Worm (Caenorhabditis elegans) whole organism, L1 larva: ENCODE data around the gene F42A10.5.
A peak's percentile ranks its signal among the peaks of the same experiment; 100 is the strongest.

ENCODE experiments used
- C04F5.9 ChIP-seq: sonication (generic microtip); optimal IDR thresholded peaks from 2 replicates; lab custom pipeline; 2016; ENCODE audit warnings: missing genetic modification characterization, missing compliant biosample characterization
- alr-1 ChIP-seq: fragments of 200-800 bp; sonication (Bioruptor generic); optimal IDR thresholded peaks from 2 replicates; lab custom pipeline; 2018; ENCODE audit warnings: borderline replicate concordance, mild to moderate bottlenecking, missing genetic modification characterization, missing compliant biosample characterization
- ama-1 ChIP-seq: fragments of 150-350 bp; optimal IDR thresholded peaks from 2 replicates; lab custom pipeline; 2014
- blmp-1 ChIP-seq: fragments of 150-350 bp; optimal IDR thresholded peaks from 2 replicates; lab custom pipeline; 2014; ENCODE audit warnings: missing biosample characterization, missing genetic modification characterization
- ceh-63 ChIP-seq: fragments of 200-800 bp; sonication (Bioruptor generic); optimal IDR thresholded peaks from 2 replicates; lab custom pipeline; 2018; ENCODE audit warnings: mild to moderate bottlenecking, missing genetic modification characterization, missing compliant biosample characterization
- ceh-82 ChIP-seq, 3 experiments: fragments of 150-350 bp in 1 of 3; sonication (generic microtip) in 2 of 3; optimal IDR thresholded peaks; 2 replicates each; lab custom pipeline; 2014 to 2017; ENCODE audit warnings: missing biosample characterization in 3 of 3, missing genetic modification characterization in 3 of 3
- ceh-90 ChIP-seq: sonication (generic microtip); optimal IDR thresholded peaks from 2 replicates; lab custom pipeline; 2016; ENCODE audit warnings: missing genetic modification characterization, missing compliant biosample characterization
- ces-1 ChIP-seq: fragments of 150-350 bp; optimal IDR thresholded peaks from 2 replicates; lab custom pipeline; 2014; ENCODE audit warnings: missing biosample characterization, missing genetic modification reagents, missing genetic modification characterization
- dpl-1 ChIP-seq, 3 experiments: fragments of 150-350 bp in 2 of 3; sonication (generic microtip) in 1 of 3; optimal IDR thresholded peaks; 2 replicates each; lab custom pipeline; 2014 to 2017; ENCODE audit warnings: missing biosample characterization in 3 of 3, missing genetic modification characterization in 3 of 3, missing genetic modification reagents in 3 of 3
- efl-3 ChIP-seq: fragments of 200-800 bp; sonication (Bioruptor generic); optimal IDR thresholded peaks from 2 replicates; lab custom pipeline; 2018; ENCODE audit warnings: mild to moderate bottlenecking, missing genetic modification characterization, missing compliant biosample characterization
- egl-13 ChIP-seq: sonication (generic microtip); optimal IDR thresholded peaks from 2 replicates; lab custom pipeline; 2016; ENCODE audit warnings: missing genotype, missing genetic modification reagents, missing genetic modification characterization, missing compliant biosample characterization
- elt-2 ChIP-seq: sonication (generic microtip); optimal IDR thresholded peaks from 2 replicates; lab custom pipeline; 2016; ENCODE audit warnings: missing genetic modification characterization, mild to moderate bottlenecking, inconsistent platforms, missing compliant biosample characterization, missing genetic modification reagents
- elt-3 ChIP-seq, 6 experiments: fragments of 150-350 bp in 1 of 6; sonication (generic microtip); optimal IDR thresholded peaks; 2 replicates each; lab custom pipeline; 2017 to 2018; ENCODE audit warnings: missing biosample characterization in 6 of 6, missing genetic modification characterization in 6 of 6, inconsistent platforms in 1 of 6
- ets-5 ChIP-seq: fragments of 200-800 bp; sonication (Bioruptor generic); IDR thresholded peaks from 2 replicates; pipeline ENCODE4 v1.3.6; 2022; ENCODE audit warnings: missing genetic modification characterization, missing compliant biosample characterization
- fkh-10 ChIP-seq: sonication (generic microtip); optimal IDR thresholded peaks from 2 replicates; lab custom pipeline; 2017; ENCODE audit warnings: missing biosample characterization, missing genetic modification reagents, missing genetic modification characterization
- grh-1 ChIP-seq: fragments of 200-800 bp; sonication (Bioruptor generic); IDR thresholded peaks from 2 replicates; pipeline ENCODE4 v1.3.6; 2022; ENCODE audit warnings: missing genetic modification reagents, missing genetic modification characterization, missing compliant biosample characterization
- irx-1 ChIP-seq: sonication (generic microtip); optimal IDR thresholded peaks from 2 replicates; lab custom pipeline; 2016; ENCODE audit warnings: missing genetic modification characterization, missing compliant biosample characterization
- jun-1 ChIP-seq: fragments of 150-350 bp; optimal IDR thresholded peaks from 2 replicates; lab custom pipeline; 2014; ENCODE audit warnings: missing biosample characterization, missing genetic modification reagents, missing genetic modification characterization
- lin-14 ChIP-seq: fragments of 200-800 bp; sonication (Bioruptor generic); optimal IDR thresholded peaks from 2 replicates; lab custom pipeline; 2018; ENCODE audit warnings: mild to moderate bottlenecking, missing genetic modification characterization, moderate library complexity, missing compliant biosample characterization
- lin-35 ChIP-seq, 2 experiments: fragments of 150-350 bp; optimal IDR thresholded peaks; 2 replicates each; lab custom pipeline; 2014; ENCODE audit warnings: missing biosample characterization in 2 of 2, missing genetic modification characterization in 2 of 2, missing genetic modification reagents in 2 of 2
- lir-3 ChIP-seq: sonication (generic microtip); optimal IDR thresholded peaks from 2 replicates; lab custom pipeline; 2016; ENCODE audit warnings: mild to moderate bottlenecking, missing genetic modification characterization, moderate library complexity, missing compliant biosample characterization; ENCODE audit not compliant: poor library complexity
- lsy-2 ChIP-seq, 2 experiments: fragments of 150-350 bp; optimal IDR thresholded peaks; 2 replicates each; lab custom pipeline; 2014; ENCODE audit warnings: missing biosample characterization in 2 of 2, missing genetic modification characterization in 2 of 2
- mab-9 ChIP-seq: fragments of 200-800 bp; sonication (Bioruptor generic); IDR thresholded peaks from 2 replicates; pipeline ENCODE4 v1.3.6; 2022; ENCODE audit warnings: missing genetic modification reagents, missing genetic modification characterization, missing compliant biosample characterization
- mdl-1 ChIP-seq, 2 experiments: fragments of 150-350 bp; optimal IDR thresholded peaks; 2 replicates each; lab custom pipeline; 2014 to 2017; ENCODE audit warnings: missing biosample characterization in 2 of 2, missing genetic modification characterization in 2 of 2, inconsistent platforms in 1 of 2
- mep-1 ChIP-seq: fragments of 150-350 bp; optimal IDR thresholded peaks from 2 replicates; lab custom pipeline; 2014; ENCODE audit warnings: missing biosample characterization, missing genetic modification characterization
- nhr-11 ChIP-seq: fragments of 150-350 bp; optimal IDR thresholded peaks from 2 replicates; lab custom pipeline; 2014; ENCODE audit warnings: missing biosample characterization, missing genetic modification characterization
- nhr-237 ChIP-seq: fragments of 150-350 bp; optimal IDR thresholded peaks from 2 replicates; lab custom pipeline; 2014; ENCODE audit warnings: missing biosample characterization, missing genetic modification characterization
- nhr-28 ChIP-seq: fragments of 150-350 bp; optimal IDR thresholded peaks from 2 replicates; lab custom pipeline; 2014; ENCODE audit warnings: missing biosample characterization, missing genetic modification characterization
- nhr-76 ChIP-seq: sonication (generic microtip); optimal IDR thresholded peaks from 2 replicates; lab custom pipeline; 2017; ENCODE audit warnings: missing biosample characterization, missing genetic modification characterization
- nhr-84 ChIP-seq: sonication (generic microtip); optimal IDR thresholded peaks from 2 replicates; lab custom pipeline; 2017; ENCODE audit warnings: missing biosample characterization, missing genetic modification characterization
- nhr-85 ChIP-seq: sonication (generic microtip); peaks from one replicate; lab custom pipeline; 2016; ENCODE audit warnings: missing genetic modification characterization, inconsistent platforms, missing compliant biosample characterization
- pax-3 ChIP-seq: fragments of 200-800 bp; sonication (Bioruptor generic); optimal IDR thresholded peaks from 2 replicates; lab custom pipeline; 2018; ENCODE audit warnings: mild to moderate bottlenecking, missing genetic modification characterization, moderate library complexity, missing compliant biosample characterization
- pqm-1 ChIP-seq: sonication (generic microtip); optimal IDR thresholded peaks from 3 replicates; lab custom pipeline; 2017; ENCODE audit warnings: missing biosample characterization, missing genetic modification characterization
- rnt-1 ChIP-seq: sonication (generic microtip); optimal IDR thresholded peaks from 2 replicates; lab custom pipeline; 2016; ENCODE audit warnings: mild to moderate bottlenecking, missing genetic modification characterization, moderate library complexity, missing compliant biosample characterization
- snpc-4 ChIP-seq: fragments of 150-350 bp; optimal IDR thresholded peaks from 2 replicates; lab custom pipeline; 2014; ENCODE audit warnings: missing biosample characterization, missing genetic modification characterization
- snu-23 ChIP-seq: sonication (generic microtip); optimal IDR thresholded peaks from 2 replicates; lab custom pipeline; 2016; ENCODE audit warnings: missing genetic modification characterization, missing compliant biosample characterization
- sox-4 ChIP-seq: sonication (generic microtip); optimal IDR thresholded peaks from 2 replicates; lab custom pipeline; 2016; ENCODE audit warnings: missing genetic modification characterization, missing compliant biosample characterization
- sptf-1 ChIP-seq: fragments of 150-350 bp; optimal IDR thresholded peaks from 2 replicates; lab custom pipeline; 2014; ENCODE audit warnings: missing biosample characterization, missing genetic modification characterization
- sup-37 ChIP-seq: fragments of 200-800 bp; sonication (Bioruptor generic); optimal IDR thresholded peaks from 2 replicates; lab custom pipeline; 2018; ENCODE audit warnings: mild to moderate bottlenecking, missing genetic modification characterization, missing compliant biosample characterization
- tbx-2 ChIP-seq: sonication (generic microtip); optimal IDR thresholded peaks from 2 replicates; lab custom pipeline; 2016; ENCODE audit warnings: missing genetic modification characterization, missing compliant biosample characterization
- unc-130 ChIP-seq: fragments of 150-350 bp; optimal IDR thresholded peaks from 2 replicates; lab custom pipeline; 2017; ENCODE audit warnings: missing biosample characterization, missing genetic modification characterization, inconsistent platforms
- unc-30 ChIP-seq: sonication (generic microtip); optimal IDR thresholded peaks from 2 replicates; lab custom pipeline; 2017; ENCODE audit warnings: missing biosample characterization, missing genetic modification characterization
- unc-86 ChIP-seq: sonication (generic microtip); optimal IDR thresholded peaks from 2 replicates; lab custom pipeline; 2016; ENCODE audit warnings: missing genetic modification characterization, missing compliant biosample characterization
- zip-4 ChIP-seq: fragments of 200-800 bp; sonication (Bioruptor generic); optimal IDR thresholded peaks from 2 replicates; lab custom pipeline; 2018; ENCODE audit warnings: mild to moderate bottlenecking, missing genetic modification characterization, moderate library complexity, missing compliant biosample characterization
- ztf-4 ChIP-seq: fragments of 150-350 bp; optimal IDR thresholded peaks from 2 replicates; lab custom pipeline; 2014; ENCODE audit warnings: missing biosample characterization, missing genetic modification characterization

The F42A10.5 gene

DNA sequence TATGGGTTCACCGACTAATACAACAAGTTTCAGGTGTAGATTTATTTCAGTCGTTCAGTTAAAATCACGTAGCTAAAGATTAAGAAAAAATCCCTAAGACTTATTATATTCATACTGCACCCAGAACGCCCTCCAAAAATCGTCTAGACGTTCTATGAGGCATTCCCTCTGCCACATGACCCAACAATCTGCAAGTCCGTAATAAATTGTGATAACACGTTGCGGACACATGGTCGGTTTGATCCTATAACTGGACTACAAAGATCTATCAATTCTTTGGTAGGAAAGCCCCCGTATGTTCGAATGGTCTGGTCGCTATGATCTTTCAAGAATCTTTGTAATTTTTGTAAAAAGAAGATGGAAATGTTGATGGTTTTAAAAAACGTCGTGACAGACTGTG lies 42.7 kb upstream of the F42A10.5 start (continued):
- TF ChIP-seq lin-35 (GFP tag; optimal IDR thresholded peaks at IDR 0.05; lab: Kevin White, UChicago) (peak in 1 of 2 experiments; percentile 47), ceh-90 (tag; lab: Kevin White, UChicago) (no peak), nhr-76 (tag; lab: Kevin White, UChicago) (no peak), nhr-28 (no peak), ama-1 (no peak), fkh-10 (GFP tag; lab: Kevin White, UChicago) (no peak), egl-13 (no peak), ztf-4 (tag; lab: Kevin White, UChicago) (no peak), lir-3 (tag; lab: Kevin White, UChicago) (no peak), lin-14 (GFP tag; lab: Kevin White, UChicago) (no peak), ceh-82 (tag; optimal IDR thresholded peaks at IDR 0.05; lab: Kevin White, UChicago) (no peak), sptf-1 (tag; lab: Kevin White, UChicago) (no peak), zip-4 (GFP tag; lab: Kevin White, UChicago) (no peak), sup-37 (GFP tag; lab: Kevin White, UChicago) (no peak), nhr-84 (no peak), nhr-11 (tag; lab: Kevin White, UChicago) (no peak), efl-3 (GFP tag; lab: Kevin White, UChicago) (no peak), dpl-1 (GFP tag; optimal IDR thresholded peaks at IDR 0.05; lab: Kevin White, UChicago) (peak in 1 of 3 experiments; percentile 13), lsy-2 (tag; optimal IDR thresholded peaks at IDR 0.05; lab: Kevin White, UChicago) (peak in 1 of 2 experiments; percentile 34), nhr-85 (peak; percentile 47), pax-3 (tag; lab: Kevin White, UChicago) (no peak), alr-1 (tag; lab: Kevin White, UChicago) (no peak), elt-2 (no peak), unc-86 (no peak), jun-1 (no peak), pqm-1 (tag; lab: Kevin White, UChicago) (no peak), unc-130 (tag; lab: Kevin White, UChicago) (peak; percentile 44), snpc-4 (tag; lab: Kevin White, UChicago) (no peak), mep-1 (tag; lab: Kevin White, UChicago) (no peak), ceh-63 (GFP tag; lab: Kevin White, UChicago) (no peak), C04F5.9 (no peak), irx-1 (tag; lab: Kevin White, UChicago) (no peak)

DNA sequence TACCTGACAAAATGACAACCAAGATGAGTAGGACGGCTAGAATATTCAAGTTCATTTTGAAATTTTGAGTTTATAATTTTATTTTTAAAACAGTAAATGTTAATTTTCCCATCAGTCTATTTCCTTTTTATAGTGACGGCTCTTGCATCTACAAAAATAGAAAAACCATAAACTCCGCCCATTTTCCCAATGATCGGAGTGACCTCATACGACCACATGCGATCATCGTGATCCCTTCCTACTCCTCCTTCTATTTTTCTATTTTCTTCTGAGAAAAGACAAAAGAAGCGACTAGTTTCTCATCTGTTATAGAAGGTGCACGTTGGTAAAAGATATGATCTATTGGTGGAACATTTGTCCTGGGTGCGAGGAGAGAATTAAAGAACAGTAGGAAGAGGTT lies 42.2 kb upstream of the F42A10.5 start, which contains the start of gene C23G10.11:
Gene C23G10.11, minus strand, starts transcription at position 101 of the 400 bp plus-strand sequence.
- TF ChIP-seq mab-9 (GFP tag; lab: Robert Waterston, UW) (no peak), elt-3 (tag; optimal IDR thresholded peaks at IDR 0.05; lab: Kevin White, UChicago) (peak in 1 of 6 experiments; percentile 25), tbx-2 (no peak), blmp-1 (tag; lab: Kevin White, UChicago) (peak; percentile 57), nhr-11 (tag; lab: Kevin White, UChicago) (no peak), unc-130 (tag; lab: Kevin White, UChicago) (no peak), ets-5 (no peak), sox-4 (tag; lab: Kevin White, UChicago) (no peak), ces-1 (GFP tag; lab: Kevin White, UChicago) (no peak), unc-30 (no peak), mdl-1 (tag; optimal IDR thresholded peaks at IDR 0.05; lab: Kevin White, UChicago) (peak in 1 of 2 experiments; percentile 16), grh-1 (no peak), snu-23 (GFP tag; lab: Kevin White, UChicago) (no peak), lsy-2 (tag; optimal IDR thresholded peaks at IDR 0.05; lab: Kevin White, UChicago) (peak in 1 of 2 experiments; percentile 12), ztf-4 (tag; lab: Kevin White, UChicago) (no peak), rnt-1 (no peak), nhr-84 (no peak), nhr-237 (tag; lab: Kevin White, UChicago) (no peak), efl-3 (GFP tag; lab: Kevin White, UChicago) (no peak)
